Fruit fly (Drosophila melanogaster): ENCODE data around the gene Elo68beta.

- TF ChIP-seq fd96Ca (GFP tag; IDR thresholded peaks at IDR 0.05), result no peak
- TF ChIP-seq rn (GFP tag; IDR thresholded peaks at IDR 0.05), result no peak
- no peak for TF ChIP-seq CG13204 (GFP tag; optimal IDR thresholded peaks at IDR 0.05)
- no peak for TF ChIP-seq CG10348 (GFP tag; IDR thresholded peaks at IDR 0.05)
- no peak for TF ChIP-seq EcR (GFP tag; optimal IDR thresholded peaks at IDR 0.05)
- no peak for TF ChIP-seq gl (tag; optimal IDR thresholded peaks at IDR 0.05)
- no peak for TF ChIP-seq Snoo (tag; optimal IDR thresholded peaks at IDR 0.05)
- no peak for TF ChIP-seq Pif1B (GFP tag; optimal IDR thresholded peaks at IDR 0.05)
- TF ChIP-seq CG32121 (GFP tag; IDR thresholded peaks at IDR 0.05), result no peak
- no peak for TF ChIP-seq CG4496 (GFP tag; IDR thresholded peaks at IDR 0.05)
These were observed at the start of gene Elo68beta for dm6 chr3L:11101598-11101997.
